Fruit fly (Drosophila melanogaster): Measurements from ENCODE around the gene CG13051.

The CG13051 gene

dm6 chr3L:16288322-16288721 lies 23.4 kb upstream of the CG13051 start, which contains the start of gene CG13046:
TSS of gene CG13046 (minus strand) at chr3L:16288422.
- peak; percentile 8 to 42 for TF ChIP-seq Trl (optimal IDR thresholded peaks at IDR 0.05)
- TF ChIP-seq Trl (GFP tag; optimal IDR thresholded peaks at IDR 0.05): no peak
- TF ChIP-seq CG17829 (tag; optimal IDR thresholded peaks at IDR 0.05): no peak
- TF ChIP-seq chinmo (GFP tag; IDR thresholded peaks at IDR 0.05; ENCODE audit: partially characterized antibody): 0 out of 4 replicates have a peak, but pooled peaks have one; percentile 18

dm6 chr3L:16286258-16286657 lies 21.4 kb upstream of the CG13051 start:
- TF ChIP-seq chinmo (GFP tag; IDR thresholded peaks at IDR 0.05; ENCODE audit: partially characterized antibody) (0 out of 4 replicates have a peak, but pooled peaks have one; percentile 47), CG30403 (GFP tag; optimal IDR thresholded peaks at IDR 0.05) (peak; percentile 20), CG11504 (tag; optimal IDR thresholded peaks at IDR 0.05) (peak; percentile 68), Ets65A (GFP tag) (peak; percentile 29), dpn (GFP tag; optimal IDR thresholded peaks at IDR 0.05) (peak in 1 of 2 experiments; percentile 1), sens-2 (GFP tag; IDR thresholded peaks at IDR 0.05) (no peak), bsh (GFP tag; optimal IDR thresholded peaks at IDR 0.05) (peak; percentile 12 to 16), CG12219 (GFP tag; optimal IDR thresholded peaks at IDR 0.05) (peak; percentile 14), gcm (GFP tag; optimal IDR thresholded peaks at IDR 0.05) (peak; percentile 9), CG12659 (GFP tag; optimal IDR thresholded peaks at IDR 0.05) (peak; percentile 17), Ada2b (GFP tag; IDR thresholded peaks at IDR 0.05) (peak; percentile 20; the same call in 1 of the 2 replicates), Aef1 (GFP tag; IDR thresholded peaks at IDR 0.05) (0 out of 3 replicates have a peak, but pooled peaks have one; percentile 10), CG3726 (GFP tag; IDR thresholded peaks at IDR 0.05) (no peak), Sox102F (GFP tag; optimal IDR thresholded peaks at IDR 0.05) (peak; percentile 58), CG34224 (GFP tag; IDR thresholded peaks at IDR 0.05; ENCODE audit: partially characterized antibody) (no peak), CG12769 (tag; optimal IDR thresholded peaks at IDR 0.05) (peak; percentile 39), sd (tag; optimal IDR thresholded peaks at IDR 0.05) (peak; percentile 22), CG7357 (GFP tag; IDR thresholded peaks at IDR 0.05) (0 out of 3 replicates have a peak, but pooled peaks have one; percentile 32), CG2678 (tag; optimal IDR thresholded peaks at IDR 0.05) (peak; percentile 61), CG6175 (GFP tag; IDR thresholded peaks at IDR 0.05) (no peak), tgo (GFP tag; IDR thresholded peaks at IDR 0.05) (peak; percentile 35; the same call in 2 of the 3 replicates), Med (GFP tag) (peak; percentile 79), CG13424 (tag; optimal IDR thresholded peaks at IDR 0.05) (peak; percentile 54), pho (GFP tag; optimal IDR thresholded peaks at IDR 0.05) (no peak), odd (GFP tag; optimal IDR thresholded peaks at IDR 0.05) (no peak), jumu (GFP tag; optimal IDR thresholded peaks at IDR 0.05) (peak; percentile 3), CG31441 (GFP tag; IDR thresholded peaks at IDR 0.05) (0 out of 2 replicates have a peak, but pooled peaks have one; percentile 29), CG12155 (GFP tag; optimal IDR thresholded peaks at IDR 0.05) (no peak), abd-A (tag; optimal IDR thresholded peaks at IDR 0.05) (peak; percentile 21), CG14050 (GFP tag; IDR thresholded peaks at IDR 0.05) (0 out of 3 replicates have a peak, but pooled peaks have one; percentile 17), so (GFP tag; IDR thresholded peaks at IDR 0.05) (peak; percentile 45; the same call in 1 of the 3 replicates), unpg (GFP tag; optimal IDR thresholded peaks at IDR 0.05) (peak; percentile 52), E2f2 (GFP tag; IDR thresholded peaks at IDR 0.05) (0 out of 2 replicates have a peak, but pooled peaks have one; percentile 27), onecut (GFP tag; IDR thresholded peaks at IDR 0.05) (no peak), gce (GFP tag; IDR thresholded peaks at IDR 0.05) (no peak), vvl (GFP tag; IDR thresholded peaks at IDR 0.05) (peak; percentile 62), zen (tag; optimal IDR thresholded peaks at IDR 0.05) (no peak), Elba2 (GFP tag; optimal IDR thresholded peaks at IDR 0.05) (no peak), CG7839 (tag; optimal IDR thresholded peaks at IDR 0.05) (peak; percentile 48), gem (tag; optimal IDR thresholded peaks at IDR 0.05) (peak; percentile 56), C15 (GFP tag; IDR thresholded peaks at IDR 0.05) (0 out of 3 replicates have a peak, but pooled peaks have one; percentile 15), CG32772 (GFP tag; IDR thresholded peaks at IDR 0.05) (0 out of 2 replicates have a peak, but pooled peaks have one; percentile 8), ttk (GFP tag; IDR thresholded peaks at IDR 0.05) (0 out of 2 replicates have a peak, but pooled peaks have one; percentile 5), nom (GFP tag; optimal IDR thresholded peaks at IDR 0.05) (peak; percentile 46), fd102C (GFP tag; optimal IDR thresholded peaks at IDR 0.05) (no peak)

Data from whole organism, embryonic.